Worm (Caenorhabditis elegans): ENCODE measurements around the gene npp-22.

DNA sequence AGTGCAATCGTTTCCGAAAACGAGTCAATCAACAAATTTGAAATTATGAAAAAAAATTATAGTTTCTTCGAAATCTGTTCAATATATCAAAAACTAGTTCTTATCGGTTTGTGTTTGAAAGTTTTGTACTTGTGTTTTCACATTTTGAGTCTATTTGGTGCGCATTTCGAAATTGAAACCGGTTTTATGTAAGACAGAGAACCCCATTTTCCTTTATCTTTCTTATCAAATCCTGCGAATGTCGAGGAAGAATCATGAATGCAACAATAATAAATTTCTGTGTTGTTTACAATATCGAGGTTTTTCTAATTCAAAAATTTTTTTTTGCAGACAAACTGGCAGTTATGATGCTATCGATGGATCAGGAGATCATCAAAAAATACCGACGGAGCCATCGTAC lies 50.4 kb downstream of the npp-22 start:
- TF ChIP-seq lsy-2 (tag; optimal IDR thresholded peaks at IDR 0.05) (no peak), lin-13 (tag; optimal IDR thresholded peaks at IDR 0.05) (no peak), unc-120 (tag; optimal IDR thresholded peaks at IDR 0.05; ENCODE audit: poor library complexity, severe bottlenecking) (no peak), nhr-237 (tag; optimal IDR thresholded peaks at IDR 0.05) (no peak), ham-2 (GFP tag; optimal IDR thresholded peaks at IDR 0.05) (no peak), zip-8 (tag; optimal IDR thresholded peaks at IDR 0.05) (no peak), ceh-39 (tag; optimal IDR thresholded peaks at IDR 0.05) (no peak), nhr-76 (tag; optimal IDR thresholded peaks at IDR 0.05) (no peak)

Data from whole organism, mixed stage, embryonic.